Worm (Caenorhabditis elegans): ENCODE results near the gene grl-7.
"Not testable (repeated sequence)": the region's sequence is repeated elsewhere in the genome, so short reads cannot be mapped to it uniquely, and the experiment has no call there.

The grl-7 gene

DNA sequence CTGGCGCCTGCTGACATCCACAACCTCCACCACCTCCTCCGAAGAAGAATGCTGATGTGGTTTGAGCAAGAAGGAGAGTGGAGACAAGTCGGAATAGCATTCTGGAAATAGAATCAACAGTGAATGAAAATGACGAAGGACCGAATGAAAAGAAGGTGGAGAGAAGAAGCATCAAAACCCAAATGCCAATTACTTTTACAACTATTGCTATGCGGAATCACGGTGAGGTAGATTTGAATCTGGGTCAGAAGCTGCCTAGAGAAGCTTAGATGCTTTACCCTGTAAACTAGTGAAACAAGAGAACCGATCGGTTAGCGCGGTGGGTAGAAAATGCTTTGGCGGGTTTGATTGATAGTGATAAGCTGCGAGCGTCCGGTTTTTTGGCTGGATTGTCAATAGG lies at the start of gene grl-7:
grl-7 (minus strand) TSS at position 101 of the 400 bp plus-strand sequence.
- no peak for TF ChIP-seq unc-62 (GFP tag; optimal IDR thresholded peaks at IDR 0.05)

DNA sequence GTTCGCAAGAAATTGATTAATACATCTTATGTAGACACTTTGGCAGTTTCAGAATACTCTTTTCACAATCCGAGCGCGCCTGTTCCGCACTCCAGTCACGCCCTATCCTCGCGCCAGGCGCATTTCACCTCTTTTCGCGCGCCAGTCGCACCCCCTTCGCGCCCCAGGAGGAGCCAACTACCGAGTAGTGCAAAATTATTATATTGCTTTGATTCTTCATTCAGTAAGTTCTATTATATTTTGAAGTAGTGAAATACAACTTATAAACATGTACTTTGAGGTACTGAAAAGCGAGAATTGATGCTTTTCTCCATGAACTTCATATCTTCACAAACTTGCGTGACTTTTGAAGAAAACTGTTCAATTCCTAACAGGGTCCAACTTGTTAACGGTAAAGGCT lies 49.3 kb upstream of the grl-7 start, which contains the start of gene nas-18:
nas-18 (plus strand) TSS at position 301 of the 400 bp plus-strand sequence.
- not testable (repeated sequence) for TF ChIP-seq unc-62 (GFP tag; optimal IDR thresholded peaks at IDR 0.05)

- not testable (repeated sequence) for TF ChIP-seq unc-62 (GFP tag; optimal IDR thresholded peaks at IDR 0.05)
These were observed 48.2 kb upstream of the grl-7 start, which contains the start of gene K03B8.4 for ce11 chrV:11395024-11395423. Gene K03B8.4 (minus strand): TSS chrV:11395124.

DNA sequence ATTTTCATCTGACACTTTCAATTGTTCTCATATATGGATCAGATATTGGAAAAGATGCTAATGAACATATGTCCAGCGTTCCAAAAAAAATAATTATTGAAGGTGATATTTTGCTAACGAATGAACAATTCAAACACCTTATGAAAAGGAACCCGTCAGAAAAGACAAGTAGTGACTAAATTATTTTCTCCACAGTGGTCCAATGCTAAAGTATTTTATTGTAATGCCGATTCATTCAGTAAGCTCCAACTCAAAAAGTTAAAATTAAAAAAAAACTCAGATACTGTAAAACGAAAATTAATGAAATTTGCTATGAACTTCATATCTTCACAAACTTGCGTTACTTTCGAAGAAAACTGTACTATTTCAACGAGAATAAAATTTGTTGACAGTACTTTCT lies 45.2 kb upstream of the grl-7 start, which contains the start of gene nas-16:
nas-16 (plus strand) TSS at position 301 of the 400 bp plus-strand sequence.
- no peak for TF ChIP-seq unc-62 (GFP tag; optimal IDR thresholded peaks at IDR 0.05)

ce11 chrV:11390394-11390793 lies 43.6 kb upstream of the grl-7 start, which contains the start of the genes K03B8.11 and K03B8.14:
Gene K03B8.11 (minus strand): TSS chrV:11390494.
Gene K03B8.14 (plus strand): TSS chrV:11390503.
- TF ChIP-seq unc-62 (GFP tag; optimal IDR thresholded peaks at IDR 0.05) = no peak

DNA sequence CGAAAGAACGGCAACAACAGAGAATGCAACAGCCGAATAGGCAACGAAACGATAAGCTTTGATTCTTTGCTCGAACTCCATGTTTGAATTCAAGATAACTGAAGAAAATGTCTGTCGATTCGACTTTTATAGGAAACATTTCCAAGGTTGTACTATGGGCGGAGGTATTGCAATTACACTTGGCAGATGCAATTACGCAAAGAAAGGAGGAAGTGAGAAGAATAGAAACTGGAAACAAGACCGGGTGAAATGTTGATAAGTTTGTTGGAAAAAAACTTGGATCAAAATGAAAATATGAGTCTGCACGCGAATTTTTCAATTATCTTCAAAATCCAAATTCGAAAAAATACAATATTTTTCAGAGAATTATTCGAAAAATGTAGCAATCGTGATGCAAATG lies 43.0 kb upstream of the grl-7 start, which contains the start of gene col-155:
col-155 (minus strand) TSS at position 101 of the 400 bp plus-strand sequence.
- TF ChIP-seq unc-62 (GFP tag; optimal IDR thresholded peaks at IDR 0.05) = no peak

DNA sequence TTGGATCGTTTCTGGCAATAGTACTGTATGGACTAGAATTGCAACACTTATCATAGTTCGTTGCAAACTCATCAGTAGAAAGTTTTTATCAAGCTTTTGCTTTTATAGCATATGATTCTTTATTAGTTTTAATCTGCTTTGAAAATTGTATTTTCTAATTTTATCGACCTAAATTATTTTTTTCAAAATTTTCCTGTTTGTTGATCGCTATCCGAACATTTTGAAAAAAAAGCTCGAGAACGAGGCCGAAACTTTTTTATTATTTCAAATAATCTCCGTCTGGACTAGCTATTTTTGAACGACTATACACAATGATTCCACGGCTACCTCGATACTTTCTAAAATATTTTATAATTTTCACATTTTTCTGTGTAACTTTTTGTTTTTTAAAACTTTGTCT lies 39.6 kb upstream of the grl-7 start, which contains the start of gene F55C10.4:
F55C10.4 (plus strand) TSS at position 301 of the 400 bp plus-strand sequence.
- TF ChIP-seq unc-62 (GFP tag; optimal IDR thresholded peaks at IDR 0.05) = no peak

ce11 chrV:11385060-11385459 lies 38.2 kb upstream of the grl-7 start, which contains the start of gene col-154:
Gene col-154 (plus strand): TSS chrV:11385360.
- TF ChIP-seq unc-62 (GFP tag; optimal IDR thresholded peaks at IDR 0.05) = no peak

DNA sequence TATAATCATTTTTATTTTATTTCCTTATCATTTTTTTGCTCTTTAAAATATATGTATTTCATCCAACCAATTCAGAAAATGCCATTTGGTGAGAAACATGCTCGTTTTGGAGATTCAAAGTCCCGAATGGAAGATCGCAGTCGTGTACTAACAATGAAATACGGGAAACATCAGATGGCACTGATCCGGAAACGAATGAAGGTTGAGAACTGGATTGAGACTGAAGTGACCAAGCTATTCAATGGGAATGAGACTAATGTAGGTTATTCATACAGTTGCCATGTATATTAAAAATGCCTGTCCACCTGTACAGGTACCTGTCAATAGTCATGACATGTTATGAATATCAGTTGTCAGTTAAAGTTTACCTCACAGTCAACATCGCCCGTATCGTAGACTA lies 36.2 kb upstream of the grl-7 start, which contains the start of gene F55C10.5:
F55C10.5 (plus strand) TSS at position 74 of the 400 bp plus-strand sequence.
- no peak for TF ChIP-seq unc-62 (GFP tag; optimal IDR thresholded peaks at IDR 0.05)

ce11 chrV:11380571-11380970 lies 33.8 kb upstream of the grl-7 start:
- TF ChIP-seq unc-62 (GFP tag; optimal IDR thresholded peaks at IDR 0.05) = no peak

ce11 chrV:11379341-11379740 lies 32.5 kb upstream of the grl-7 start:
- TF ChIP-seq unc-62 (GFP tag; optimal IDR thresholded peaks at IDR 0.05) = no peak

- no peak for TF ChIP-seq unc-62 (GFP tag; optimal IDR thresholded peaks at IDR 0.05)
These were observed 28.5 kb upstream of the grl-7 start, which contains the start of gene cnb-1 for ce11 chrV:11375150-11375792. Gene cnb-1 (plus strand): TSS chrV:11375742.

DNA sequence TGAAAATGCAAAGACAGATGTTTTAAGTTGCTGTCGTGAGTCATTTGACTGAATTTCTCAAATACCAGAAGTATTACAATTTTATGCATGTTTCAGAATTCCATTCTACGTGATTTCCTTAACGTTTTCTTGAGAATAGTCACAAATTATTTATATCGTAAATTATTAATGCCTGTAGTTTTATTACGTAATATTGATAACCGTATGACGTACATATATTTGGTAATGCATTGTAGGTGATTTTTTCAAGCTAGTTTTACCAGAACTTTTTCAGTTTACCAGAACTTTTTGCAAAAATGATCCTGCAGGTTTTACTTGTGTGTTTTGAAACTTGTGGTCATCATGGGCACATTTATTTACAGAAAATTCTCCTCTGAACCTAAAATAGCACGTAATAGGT lies 27.1 kb upstream of the grl-7 start:
- no peak for TF ChIP-seq unc-62 (GFP tag; optimal IDR thresholded peaks at IDR 0.05)

- no peak for TF ChIP-seq unc-62 (GFP tag; optimal IDR thresholded peaks at IDR 0.05)
These were observed 25.6 kb upstream of the grl-7 start for ce11 chrV:11372284-11372878.

DNA sequence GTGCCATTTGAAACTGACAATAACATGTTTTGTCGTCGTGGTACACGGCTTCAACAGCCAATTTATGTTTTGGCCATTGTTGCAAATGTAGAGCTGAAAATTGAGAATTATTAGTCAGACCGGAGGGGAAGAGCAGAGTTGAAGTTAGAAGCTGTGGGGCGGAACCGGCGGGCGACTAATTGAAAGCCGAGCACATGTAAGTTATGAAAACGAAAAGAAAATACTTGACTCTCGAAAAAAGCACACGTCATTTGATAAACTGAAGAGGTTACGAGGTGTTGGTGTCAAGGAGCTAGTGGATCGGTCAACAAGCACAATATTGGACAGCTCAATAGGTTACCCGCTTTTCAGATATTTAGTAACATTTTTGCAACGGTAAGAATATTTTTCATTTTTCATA lies 19.3 kb upstream of the grl-7 start, which contains the start of gene dop-5:
dop-5 (minus strand) TSS at position 101 of the 400 bp plus-strand sequence.
- no peak for TF ChIP-seq unc-62 (GFP tag; optimal IDR thresholded peaks at IDR 0.05)

DNA sequence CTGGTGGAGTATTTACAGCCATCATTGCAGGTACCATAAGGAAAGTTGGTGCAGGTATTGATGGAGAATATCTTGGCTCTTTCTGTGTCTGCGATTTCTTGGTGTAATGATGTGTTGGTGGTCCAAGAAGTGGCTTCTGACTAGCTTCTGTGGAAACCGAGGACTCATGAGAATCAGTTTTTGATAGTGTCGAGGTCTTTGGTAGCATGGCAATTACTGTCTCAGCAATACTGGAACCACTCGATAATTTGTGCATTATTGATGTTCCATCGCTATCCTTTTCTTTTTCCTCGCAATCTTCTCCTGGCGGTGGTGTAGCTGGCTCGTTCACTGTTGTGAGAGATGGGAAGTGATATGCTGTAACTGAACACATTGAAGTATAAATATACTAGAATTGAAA lies 16.8 kb upstream of the grl-7 start:
- no peak for TF ChIP-seq unc-62 (GFP tag; optimal IDR thresholded peaks at IDR 0.05)

DNA sequence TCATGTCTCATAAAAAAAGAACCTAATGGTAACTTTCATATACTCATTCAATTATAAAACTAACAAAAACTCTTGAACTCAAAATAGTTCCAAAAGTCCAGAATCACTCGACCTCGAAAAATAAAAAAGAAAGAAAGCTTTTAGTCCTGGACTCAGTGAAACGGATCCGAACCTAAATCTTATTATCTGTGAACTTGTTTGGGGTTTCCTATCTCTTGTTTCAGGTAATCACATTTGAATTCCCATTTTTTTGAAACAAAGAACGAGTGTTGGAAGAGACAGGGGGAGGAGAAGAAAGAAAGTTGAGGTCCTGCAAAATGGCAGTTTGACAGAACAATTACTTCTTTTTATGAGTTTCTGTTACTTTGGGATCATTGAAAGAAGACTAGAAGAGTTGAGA lies 7.5 kb upstream of the grl-7 start:
- no peak for TF ChIP-seq unc-62 (GFP tag; optimal IDR thresholded peaks at IDR 0.05)

All from whole organism, dauer.